Fruit fly (Drosophila melanogaster) whole organism, embryonic: ENCODE results near the gene CG43338.
A peak's percentile ranks its signal among the peaks of the same experiment; 100 is the strongest.

Source experiments
- C15 ChIP-seq: fragments of 200-800 bp; sonication (Bioruptor generic); IDR thresholded peaks from 3 replicates; pipeline ENCODE4 v1.3.6; 2022; ENCODE audit warnings: missing biosample characterization, missing genetic modification characterization
- CG11085 ChIP-seq: fragments of 200-800 bp; sonication (Bioruptor generic); IDR thresholded peaks from 2 replicates; pipeline ENCODE4 v1.3.6; 2022; ENCODE audit warnings: missing biosample characterization, missing genetic modification characterization
- CG11247 ChIP-seq: fragments of 200-800 bp; sonication (Bioruptor generic); IDR thresholded peaks from 2 replicates; pipeline ENCODE4 v1.3.6; 2022; ENCODE audit warnings: missing biosample characterization, missing genetic modification characterization
- CG12391 ChIP-seq: fragments of 200-800 bp; sonication (Bioruptor generic); optimal IDR thresholded peaks from 3 replicates; lab custom pipeline; 2018; ENCODE audit warnings: missing biosample characterization, mild to moderate bottlenecking, missing genetic modification characterization, moderate library complexity
- CG12744 ChIP-seq: fragments of 200-800 bp; sonication (Bioruptor generic); optimal IDR thresholded peaks from 2 replicates; lab custom pipeline; 2016; ENCODE audit warnings: missing biosample characterization, missing genetic modification characterization
- CG15514 ChIP-seq: fragments of 200-800 bp; sonication (Bioruptor generic); optimal IDR thresholded peaks from 3 replicates; lab custom pipeline; 2017; ENCODE audit warnings: missing biosample characterization, missing genetic modification characterization, mild to moderate bottlenecking, moderate library complexity, missing genetic modification reagents
- CG16815 ChIP-seq: fragments of 200-800 bp; sonication (Bioruptor generic); optimal IDR thresholded peaks from 3 replicates; lab custom pipeline; 2017; ENCODE audit warnings: missing biosample characterization, mild to moderate bottlenecking, missing genetic modification characterization
- CG16863 ChIP-seq: fragments of 200-800 bp; sonication (Bioruptor generic); optimal IDR thresholded peaks from 3 replicates; lab custom pipeline; 2016; ENCODE audit warnings: missing biosample characterization, missing genetic modification characterization
- CG17912 ChIP-seq: fragments of 200-800 bp; sonication (Bioruptor generic); optimal IDR thresholded peaks from 2 replicates; lab custom pipeline; 2018; ENCODE audit warnings: missing biosample characterization, mild to moderate bottlenecking, missing genetic modification characterization
- CG18764 ChIP-seq: fragments of 200-800 bp; sonication (Bioruptor generic); optimal IDR thresholded peaks from 3 replicates; lab custom pipeline; 2016; ENCODE audit warnings: missing biosample characterization, missing genetic modification characterization
- CG30431 ChIP-seq: fragments of 200-800 bp; sonication (Bioruptor generic); optimal IDR thresholded peaks from 2 replicates; lab custom pipeline; 2017; ENCODE audit warnings: missing biosample characterization, missing genetic modification characterization
- CG31365 ChIP-seq: fragments of 200-800 bp; sonication (Bioruptor generic); optimal IDR thresholded peaks from 2 replicates; lab custom pipeline; 2018; ENCODE audit warnings: missing biosample characterization, mild to moderate bottlenecking, missing genetic modification characterization
- CG33213 ChIP-seq: fragments of 200-800 bp; sonication (Bioruptor generic); optimal IDR thresholded peaks from 3 replicates; lab custom pipeline; 2016; ENCODE audit warnings: missing biosample characterization, missing genetic modification characterization
- CG3847 ChIP-seq: fragments of 200-800 bp; sonication (Bioruptor generic); IDR thresholded peaks from 2 replicates; pipeline ENCODE4 v1.3.6; 2022; ENCODE audit warnings: missing biosample characterization, missing genetic modification characterization
- CG4424 ChIP-seq: fragments of 200-800 bp; sonication (Bioruptor generic); optimal IDR thresholded peaks from 3 replicates; lab custom pipeline; 2016; ENCODE audit warnings: missing biosample characterization, missing genetic modification characterization
- CG4617 ChIP-seq: fragments of 200-800 bp; sonication (Bioruptor generic); optimal IDR thresholded peaks from 3 replicates; lab custom pipeline; 2016; ENCODE audit warnings: missing biosample characterization, missing genetic modification characterization, borderline replicate concordance
- CG6175 ChIP-seq: fragments of 200-800 bp; sonication (Bioruptor generic); IDR thresholded peaks from 3 replicates; pipeline ENCODE4 v1.3.6; 2022; ENCODE audit warnings: missing biosample characterization, missing genetic modification characterization
- CG8478 ChIP-seq: fragments of >200 bp; optimal IDR thresholded peaks from 2 replicates; lab custom pipeline; 2018
- CG8924 ChIP-seq: fragments of 200-800 bp; optimal IDR thresholded peaks from 3 replicates; lab custom pipeline; 2019; ENCODE audit warnings: missing biosample characterization, mild to moderate bottlenecking, missing genetic modification characterization, moderate library complexity
- CoRest ChIP-seq: fragments of 200-800 bp; sonication (Bioruptor generic); optimal IDR thresholded peaks from 3 replicates; lab custom pipeline; 2018; ENCODE audit warnings: missing biosample characterization, mild to moderate bottlenecking, missing genetic modification characterization, moderate library complexity
- E2f2 ChIP-seq: fragments of 200-800 bp; sonication (Bioruptor generic); IDR thresholded peaks from 2 replicates; pipeline ENCODE4 v1.3.6; 2022; ENCODE audit warnings: missing biosample characterization, missing genetic modification characterization
- Hmr ChIP-seq: fragments of 200-800 bp; sonication (Bioruptor generic); optimal IDR thresholded peaks from 3 replicates; lab custom pipeline; 2017; ENCODE audit warnings: mild to moderate bottlenecking, missing biosample characterization, missing genetic modification reagents, missing genetic modification characterization
- Lhr ChIP-seq: fragments of 200-800 bp; sonication (Bioruptor generic); optimal IDR thresholded peaks from 3 replicates; lab custom pipeline; 2017; ENCODE audit warnings: mild to moderate bottlenecking, missing biosample characterization, missing genetic modification reagents, missing genetic modification characterization
- Lpt ChIP-seq: fragments of >200 bp; optimal IDR thresholded peaks from 2 replicates; lab custom pipeline; 2018; ENCODE audit warnings: missing biosample characterization, missing genetic modification characterization
- MTF-1 ChIP-seq: fragments of 200-800 bp; sonication (Bioruptor generic); optimal IDR thresholded peaks from 2 replicates; lab custom pipeline; 2018; ENCODE audit warnings: missing biosample characterization, mild to moderate bottlenecking, missing genetic modification characterization, borderline replicate concordance
- Pdp1 ChIP-seq, 2 experiments: fragments of 200-800 bp; sonication (Bioruptor generic); optimal IDR thresholded peaks; 3 replicates each; lab custom pipeline; 2016; ENCODE audit warnings: missing biosample characterization in 2 of 2, missing genetic modification characterization in 2 of 2, mild to moderate bottlenecking in 1 of 2, moderate library complexity in 1 of 2
- Side ChIP-seq: fragments of 200-800 bp; sonication (Bioruptor generic); optimal IDR thresholded peaks from 2 replicates; lab custom pipeline; 2016; ENCODE audit warnings: missing biosample characterization, missing genetic modification characterization
- Sry-β ChIP-seq: fragments of 200-800 bp; sonication (Bioruptor generic); optimal IDR thresholded peaks from 2 replicates; lab custom pipeline; 2018; ENCODE audit warnings: missing biosample characterization, mild to moderate bottlenecking, missing genetic modification characterization, moderate library complexity
- Taf1 ChIP-seq: fragments of 200-800 bp; sonication (Bioruptor generic); IDR thresholded peaks from 2 replicates; pipeline ENCODE4 v1.3.6; 2022; ENCODE audit warnings: missing biosample characterization, missing genetic modification characterization
- ac ChIP-seq: fragments of 200-800 bp; sonication (Bioruptor generic); optimal IDR thresholded peaks from 3 replicates; lab custom pipeline; 2017; ENCODE audit warnings: missing biosample characterization, mild to moderate bottlenecking, missing genetic modification characterization
- ap ChIP-seq: fragments of 200-800 bp; sonication (Bioruptor generic); IDR thresholded peaks from 2 replicates; pipeline ENCODE4 v1.3.6; 2022; ENCODE audit warnings: missing biosample characterization, missing genetic modification characterization
- chn ChIP-seq: fragments of 200-800 bp; sonication (Bioruptor generic); optimal IDR thresholded peaks from 2 replicates; lab custom pipeline; 2016; ENCODE audit warnings: missing biosample characterization, missing genetic modification characterization
- cwo ChIP-seq: fragments of 200-800 bp; sonication (Bioruptor generic); optimal IDR thresholded peaks from 3 replicates; lab custom pipeline; 2017; ENCODE audit warnings: missing biosample characterization, missing genetic modification characterization, mild to moderate bottlenecking, moderate library complexity, missing genetic modification reagents
- disco-r ChIP-seq: fragments of 200-800 bp; sonication (Bioruptor generic); optimal IDR thresholded peaks from 2 replicates; lab custom pipeline; 2016; ENCODE audit warnings: missing biosample characterization, missing genetic modification characterization
- dpn ChIP-seq, 2 experiments: fragments of 200-800 bp; sonication (Bioruptor generic); optimal IDR thresholded peaks; 3 replicates each; lab custom pipeline; 2016; ENCODE audit warnings: missing biosample characterization in 2 of 2, missing genetic modification characterization in 2 of 2
- en ChIP-seq: fragments of 200-800 bp; sonication (Bioruptor generic); optimal IDR thresholded peaks from 2 replicates; lab custom pipeline; 2016; ENCODE audit warnings: missing biosample characterization, missing genetic modification characterization
- fd102C ChIP-seq: fragments of 200-800 bp; sonication (Bioruptor generic); optimal IDR thresholded peaks from 2 replicates; lab custom pipeline; 2018; ENCODE audit warnings: missing biosample characterization, mild to moderate bottlenecking, missing genetic modification characterization, moderate library complexity
- fd3F ChIP-seq: fragments of 200-800 bp; sonication (Bioruptor generic); optimal IDR thresholded peaks from 2 replicates; lab custom pipeline; 2018; ENCODE audit warnings: missing biosample characterization, mild to moderate bottlenecking, missing genetic modification characterization, moderate library complexity
- gfzf ChIP-seq: fragments of 200-800 bp; sonication (Bioruptor generic); optimal IDR thresholded peaks from 2 replicates; lab custom pipeline; 2016; ENCODE audit warnings: missing biosample characterization, mild to moderate bottlenecking, missing genetic modification characterization, moderate library complexity
- h ChIP-seq: fragments of >200 bp; optimal IDR thresholded peaks from 2 replicates; lab custom pipeline; 2017
- insv ChIP-seq, 2 experiments: fragments of 200-800 bp; sonication (Bioruptor generic); optimal IDR thresholded peaks; 3 replicates each; lab custom pipeline; 2016 to 2018; ENCODE audit warnings: missing biosample characterization in 2 of 2, missing genetic modification characterization in 2 of 2
- klu ChIP-seq: fragments of 200-800 bp; sonication (Bioruptor generic); IDR thresholded peaks from 2 replicates; pipeline ENCODE4 v1.3.6; 2022; ENCODE audit warnings: missing biosample characterization, missing genetic modification characterization
- pnt ChIP-seq: fragments of 200-800 bp; sonication (Bioruptor generic); optimal IDR thresholded peaks from 3 replicates; lab custom pipeline; 2016; ENCODE audit warnings: missing biosample characterization, missing genetic modification characterization
- psq ChIP-seq: fragments of 200-800 bp; sonication (Bioruptor generic); optimal IDR thresholded peaks from 2 replicates; lab custom pipeline; 2017; ENCODE audit warnings: missing biosample characterization, missing genetic modification characterization
- pum ChIP-seq: fragments of 200-800 bp; sonication (Bioruptor generic); optimal IDR thresholded peaks from 2 replicates; lab custom pipeline; 2016; ENCODE audit warnings: missing biosample characterization, missing genetic modification characterization
- stwl ChIP-seq: fragments of 200-800 bp; sonication (Bioruptor generic); optimal IDR thresholded peaks from 3 replicates; lab custom pipeline; 2018; ENCODE audit warnings: missing biosample characterization, mild to moderate bottlenecking, missing genetic modification characterization, moderate library complexity
- tna ChIP-seq: fragments of 200-800 bp; sonication (Bioruptor generic); IDR thresholded peaks from 2 replicates; pipeline ENCODE4 v1.3.6; 2022; ENCODE audit warnings: missing biosample characterization, missing genetic modification characterization; ENCODE audit not compliant: partially characterized antibody
- unc-4 ChIP-seq: fragments of 200-800 bp; sonication (Bioruptor generic); IDR thresholded peaks from 2 replicates; pipeline ENCODE4 v1.3.6; 2022; ENCODE audit warnings: missing biosample characterization, missing genetic modification characterization; ENCODE audit not compliant: partially characterized antibody
- vvl ChIP-seq: fragments of 200-800 bp; sonication (Bioruptor generic); IDR thresholded peaks from 2 replicates; pipeline ENCODE4 v1.3.6; 2022; ENCODE audit warnings: missing biosample characterization, missing genetic modification characterization
- z ChIP-seq: fragments of 200-800 bp; sonication (Bioruptor generic); IDR thresholded peaks from 3 replicates; pipeline ENCODE4 v1.3.6; 2022; ENCODE audit warnings: missing biosample characterization, missing genetic modification characterization
- zen ChIP-seq: fragments of 200-800 bp; sonication (Bioruptor generic); optimal IDR thresholded peaks from 3 replicates; lab custom pipeline; 2018; ENCODE audit warnings: missing biosample characterization, mild to moderate bottlenecking, missing genetic modification characterization, moderate library complexity

The CG43338 gene

dm6 chr2L:18705617-18706046, 34.6 kb upstream of the CG43338 start, which contains the start of gene Jwa (continued):
- TF ChIP-seq CG12391 (tag; lab: Kevin White, UChicago) (peak; percentile 98), C15 (GFP tag; lab: Robert Waterston, UW) (peak; percentile 87), CG11085 (GFP tag; lab: Robert Waterston, UW) (peak; percentile 90), CG31365 (tag; lab: Kevin White, UChicago) (no peak), CG30431 (GFP tag; lab: Kevin White, UChicago) (peak; percentile 96), Lhr (GFP tag; lab: Kevin White, UChicago) (peak; percentile 80), CG16863 (GFP tag; lab: Kevin White, UChicago) (peak; percentile 84), CG11247 (GFP tag; lab: Robert Waterston, UW) (peak; percentile 87), z (GFP tag; lab: Robert Waterston, UW) (no peak), Pdp1 (GFP tag; optimal IDR thresholded peaks at IDR 0.05; lab: Kevin White, UChicago) (peak; percentile 81 to 96), CoRest (peak; percentile 93), cwo (GFP tag; lab: Kevin White, UChicago) (peak; percentile 61), CG33213 (GFP tag; lab: Kevin White, UChicago) (peak; percentile 87), fd102C (GFP tag; lab: Kevin White, UChicago) (peak; percentile 61), stwl (tag; lab: Kevin White, UChicago) (peak; percentile 72), CG18764 (peak; percentile 78), ap (GFP tag; lab: Robert Waterston, UW) (peak; percentile 94), dpn (GFP tag; optimal IDR thresholded peaks at IDR 0.05; lab: Kevin White, UChicago) (peak; percentile 89 to 98), chn (GFP tag; lab: Kevin White, UChicago) (peak; percentile 95), MTF-1 (GFP tag; lab: Kevin White, UChicago) (no peak), CG4617 (GFP tag; lab: Kevin White, UChicago) (peak; percentile 97), zen (peak; percentile 77), CG16815 (GFP tag; lab: Kevin White, UChicago) (peak; percentile 97), insv (GFP tag; optimal IDR thresholded peaks at IDR 0.05; lab: Kevin White, UChicago) (peak in 1 of 2 experiments; percentile 46), ac (GFP tag; lab: Kevin White, UChicago) (peak; percentile 71), tna (GFP tag; lab: Robert Waterston, UW) (peak; percentile 95), Side (GFP tag; lab: Kevin White, UChicago) (peak; percentile 91), Taf1 (peak; percentile 88), Lpt (GFP tag; lab: Kevin White, UChicago) (no peak), Hmr (peak; percentile 97), vvl (GFP tag; lab: Robert Waterston, UW) (peak; percentile 93), CG3847 (GFP tag; lab: Robert Waterston, UW) (peak; percentile 96), CG8924 (tag; lab: Kevin White, UChicago) (peak; percentile 93), CG12744 (GFP tag; lab: Kevin White, UChicago) (peak; percentile 87), CG6175 (peak; percentile 70; the same call in 2 of the 3 replicates), disco-r (GFP tag; lab: Kevin White, UChicago) (peak; percentile 73), pum (GFP tag; lab: Kevin White, UChicago) (peak; percentile 96), gfzf (GFP tag; lab: Kevin White, UChicago) (peak; percentile 12), pnt (GFP tag; lab: Kevin White, UChicago) (peak; percentile 91), CG17912 (GFP tag; lab: Kevin White, UChicago) (peak; percentile 46), klu (GFP tag; lab: Robert Waterston, UW) (peak; percentile 85), CG8478 (lab: Kevin White, UChicago) (no peak), en (GFP tag; lab: Kevin White, UChicago) (peak; percentile 57), CG15514 (GFP tag; lab: Kevin White, UChicago) (peak; percentile 78), E2f2 (GFP tag; lab: Robert Waterston, UW) (peak; percentile 89), psq (GFP tag; lab: Kevin White, UChicago) (peak; percentile 84), Sry-β (GFP tag; lab: Kevin White, UChicago) (no peak), h (lab: Kevin White, UChicago) (no peak), fd3F (GFP tag; lab: Kevin White, UChicago) (peak; percentile 77), CG4424 (peak; percentile 84), unc-4 (GFP tag; lab: Robert Waterston, UW) (peak; percentile 99)
